Fruit fly (Drosophila melanogaster) S2 (cell line): ENCODE measurements around the gene CG14227.

ENCODE experiments used
- CG8478 ChIP-seq: fragments of >200 bp; optimal IDR thresholded peaks from 2 replicates; lab custom pipeline; 2018
- CTCF ChIP-seq, 2 experiments: fragments of >200 bp; optimal IDR thresholded peaks; 2 replicates each; lab custom pipeline; 2018

The CG14227 gene

DNA sequence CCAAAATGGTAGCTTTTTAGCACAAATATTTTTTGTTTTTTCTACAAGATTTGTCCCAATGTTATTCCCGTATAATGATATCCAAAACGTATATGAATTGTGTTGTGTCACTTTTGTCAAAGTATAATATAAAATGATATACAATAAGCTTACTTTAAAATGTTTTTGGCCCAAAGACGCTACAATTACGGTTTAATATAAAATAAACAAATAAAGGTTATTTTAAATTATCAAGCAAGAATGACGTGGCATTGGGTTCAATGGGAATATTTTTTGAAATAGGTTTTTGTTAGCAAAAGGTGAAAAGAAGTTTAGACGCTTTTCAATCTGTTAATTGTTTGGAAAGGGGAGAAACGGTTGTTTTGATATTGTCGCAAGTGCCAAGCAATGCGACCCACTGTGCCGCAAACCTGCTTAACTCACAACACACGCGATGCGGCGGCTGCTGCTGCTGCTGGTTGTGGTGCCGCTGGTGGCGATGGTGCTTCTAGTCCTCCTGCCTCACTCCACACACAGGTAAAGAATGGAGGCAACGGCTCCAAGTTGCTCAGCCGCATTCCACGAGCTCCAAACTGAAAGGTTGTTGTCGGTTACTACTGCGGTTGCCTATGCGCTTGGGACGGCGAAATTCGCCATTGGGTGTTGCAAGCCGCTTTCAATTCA, 25.4 kb downstream of the CG14227 start:
- TF ChIP-seq CTCF (optimal IDR thresholded peaks at IDR 0.05; lab: Kevin White, UChicago) (no peak), CG8478 (no peak)

DNA sequence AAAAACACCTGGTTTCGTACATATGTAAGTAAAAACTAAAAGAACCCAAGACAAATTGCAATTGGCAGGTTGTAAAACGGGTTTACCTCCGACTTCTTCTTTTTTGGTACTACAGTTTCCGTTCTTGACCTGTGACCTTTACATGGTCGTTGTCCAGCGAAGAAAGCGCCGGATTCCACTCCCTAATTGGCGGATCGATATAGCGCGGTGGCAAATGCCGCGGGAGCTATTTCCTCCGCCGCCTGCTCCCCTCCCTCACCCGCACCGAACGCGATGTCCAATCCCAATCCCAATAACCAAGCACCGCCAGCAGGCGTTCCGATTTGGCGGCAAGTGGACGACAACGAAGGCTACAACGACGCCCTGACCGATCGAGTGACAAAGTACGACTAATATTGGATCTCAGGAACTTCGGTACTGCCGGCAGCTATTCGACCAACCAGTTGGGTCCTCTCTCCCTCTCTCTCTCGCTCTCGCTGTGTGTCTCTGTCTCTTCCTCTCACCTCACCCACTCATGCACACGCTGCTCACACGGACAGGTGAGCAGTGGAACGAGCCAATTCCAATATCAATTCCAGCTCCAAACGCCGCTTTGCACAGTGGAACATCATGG, 26.1 kb downstream of the CG14227 start:
- TF ChIP-seq CTCF (optimal IDR thresholded peaks at IDR 0.05; lab: Kevin White, UChicago) = no peak
- no peak for TF ChIP-seq CG8478

DNA sequence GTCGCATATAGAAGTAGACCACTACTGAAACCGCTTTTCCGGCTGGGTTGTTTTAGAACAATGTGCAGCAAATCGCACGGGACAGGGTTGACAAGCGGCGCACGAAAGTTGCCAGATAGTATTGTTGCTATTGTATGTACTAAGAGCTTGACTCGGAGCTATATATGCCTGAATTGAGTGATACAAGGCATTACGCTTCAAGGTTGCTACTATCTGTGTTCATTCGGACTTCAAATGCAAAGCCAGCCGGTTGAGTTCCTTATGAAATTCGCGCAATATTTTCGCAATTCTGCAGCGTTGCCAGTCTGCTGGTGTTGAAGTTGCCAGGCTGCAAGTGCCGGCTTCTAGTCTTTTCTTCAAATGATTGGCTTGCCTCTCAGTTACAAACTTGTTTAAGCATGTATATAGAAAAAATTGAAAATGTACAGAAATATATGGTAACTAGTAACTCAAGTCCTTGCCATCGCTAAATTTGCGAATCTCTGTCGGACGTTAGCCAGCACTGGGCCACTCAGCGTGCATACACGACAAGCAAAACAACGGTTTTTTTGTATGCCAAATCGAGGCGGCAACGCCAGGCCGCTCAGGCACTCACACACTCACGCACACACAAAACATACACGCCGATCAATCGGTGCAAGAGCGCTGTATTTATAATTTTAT, 36.9 kb downstream of the CG14227 start, which contains the start of the genes Ranbp21 and Elys:
Gene Ranbp21, minus strand, starts transcription at position 513 of the 663 bp plus-strand sequence.
Gene Elys, plus strand, starts transcription at position 549 of the 663 bp plus-strand sequence.
- no peak for TF ChIP-seq CG8478
- peak in 1 of 2 experiments; percentile 23 for TF ChIP-seq CTCF (optimal IDR thresholded peaks at IDR 0.05; lab: Kevin White, UChicago)

DNA sequence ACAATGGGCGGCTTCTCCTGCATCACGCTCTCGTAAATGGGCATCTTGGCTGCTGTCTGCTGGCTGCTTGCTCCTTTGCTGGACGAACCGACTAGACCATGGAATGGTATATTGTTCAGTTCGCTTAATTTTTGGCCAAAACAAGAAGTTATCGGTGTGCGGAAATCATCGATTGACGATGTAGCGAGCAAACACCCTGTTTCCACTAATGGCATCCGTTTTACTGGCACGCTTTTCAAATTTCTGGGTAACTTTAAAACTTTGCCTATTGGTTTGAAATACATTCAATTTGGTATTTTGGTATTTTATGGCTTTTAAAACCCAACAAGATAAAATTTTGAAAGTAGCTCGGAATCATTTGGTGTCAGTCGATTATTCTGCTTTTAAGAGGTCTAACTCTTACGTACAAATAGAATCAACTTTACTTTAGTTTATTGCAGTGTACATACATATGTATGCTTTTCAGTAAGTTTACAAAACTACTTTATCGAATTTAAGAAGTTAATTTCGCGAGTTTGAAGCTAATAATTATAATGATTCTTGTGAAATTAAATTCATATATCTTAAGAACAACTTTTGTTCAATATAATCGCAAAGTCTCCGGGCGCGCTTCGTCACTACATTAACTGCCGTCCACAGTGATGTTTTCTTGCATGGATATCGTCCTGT, 42.7 kb downstream of the CG14227 start, which contains the start of gene Arp10:
Gene Arp10, minus strand, starts transcription at position 304 of the 669 bp plus-strand sequence.
- TF ChIP-seq CTCF (optimal IDR thresholded peaks at IDR 0.05; lab: Kevin White, UChicago) (no peak), CG8478 (no peak)

- TF ChIP-seq CTCF (optimal IDR thresholded peaks at IDR 0.05; lab: Kevin White, UChicago) (no peak), CG8478 (no peak)
Measured at dm6 chrX:19642819-19643504, 45.8 kb downstream of the CG14227 start, which contains the start of the genes CG12237 and Sec61gamma. TSS of gene CG12237 (minus strand) at chrX:19642869. TSS of gene Sec61gamma (plus strand) at chrX:19643327.

- TF ChIP-seq CTCF (optimal IDR thresholded peaks at IDR 0.05; lab: Kevin White, UChicago) = no peak
Measured at dm6 chrX:19640707-19641248, 48.0 kb downstream of the CG14227 start.

DNA sequence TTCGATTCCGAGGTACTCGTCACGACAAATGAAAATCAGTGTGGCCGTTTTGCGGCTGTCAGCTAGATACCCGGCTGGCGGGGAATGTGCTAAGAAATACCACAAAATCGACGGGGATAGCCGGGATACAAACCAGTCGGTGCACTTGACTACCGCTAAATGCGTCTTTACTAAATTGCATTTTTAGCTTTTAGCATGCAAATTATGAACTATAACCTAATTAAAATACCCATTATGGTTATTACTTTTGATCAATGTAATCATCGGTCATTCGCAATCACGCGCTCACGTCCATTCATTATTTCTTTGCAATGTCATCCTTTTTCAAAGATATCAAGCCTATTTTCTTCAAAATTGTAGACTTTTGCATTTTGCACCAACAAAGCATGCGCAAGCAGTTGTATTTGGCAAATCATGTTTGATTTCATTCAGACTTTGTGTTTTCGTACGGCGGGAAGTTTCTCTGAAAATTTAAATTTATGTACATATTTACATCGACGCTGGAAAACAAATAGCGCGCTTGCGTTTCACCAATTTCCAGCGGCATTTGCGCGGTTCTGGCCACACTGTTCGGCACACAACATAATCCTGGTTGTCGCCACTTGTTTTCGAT, 50.3 kb downstream of the CG14227 start, which contains the start of gene Rcd-1:
Gene Rcd-1, plus strand, starts transcription at position 440 of the 613 bp plus-strand sequence.
- TF ChIP-seq CG8478 (no peak), CTCF (optimal IDR thresholded peaks at IDR 0.05; lab: Kevin White, UChicago) (peak; percentile 19 to 48)
